Fruit fly (Drosophila melanogaster): ENCODE results near the gene nSyb.
A peak's percentile ranks its signal among the peaks of the same experiment; 100 is the strongest.

nSyb gene

dm6 chr3L:1614465-1615084 is 23.0 kb downstream of the nSyb start (continued):
- no peak for TF ChIP-seq caup (GFP tag; optimal IDR thresholded peaks at IDR 0.05; ENCODE audit: severe bottlenecking)
- no peak for TF ChIP-seq run (tag; optimal IDR thresholded peaks at IDR 0.05)
- TF ChIP-seq jing (GFP tag; optimal IDR thresholded peaks at IDR 0.05), result no peak
- TF ChIP-seq CG7987 (GFP tag; optimal IDR thresholded peaks at IDR 0.05), result no peak
- TF ChIP-seq lab (GFP tag; optimal IDR thresholded peaks at IDR 0.05), result no peak
- no peak for TF ChIP-seq Taf1 (GFP tag; IDR thresholded peaks at IDR 0.05)
- no peak for TF ChIP-seq dimm (GFP tag; IDR thresholded peaks at IDR 0.05)
- TF ChIP-seq CG8359 (GFP tag; optimal IDR thresholded peaks at IDR 0.05; ENCODE audit: borderline replicate concordance), result no peak
- TF ChIP-seq Bgb (GFP tag; IDR thresholded peaks at IDR 0.05; ENCODE audit: partially characterized antibody), result no peak
- TF ChIP-seq Hr78 (GFP tag; optimal IDR thresholded peaks at IDR 0.05), result peak in 1 of 2 experiments; percentile 55
- no peak for TF ChIP-seq Sox102F (GFP tag; optimal IDR thresholded peaks at IDR 0.05)
- TF ChIP-seq exex (tag; optimal IDR thresholded peaks at IDR 0.05), result no peak
- TF ChIP-seq CG10543 (GFP tag; optimal IDR thresholded peaks at IDR 0.05), result peak; percentile 85
- no peak for TF ChIP-seq CG3281 (GFP tag; optimal IDR thresholded peaks at IDR 0.05)
- no peak for TF ChIP-seq CG15601 (tag; optimal IDR thresholded peaks at IDR 0.05)
- TF ChIP-seq sens (GFP tag), result peak; percentile 50
- no peak for TF ChIP-seq CG17385 (GFP tag; optimal IDR thresholded peaks at IDR 0.05)
- no peak for TF ChIP-seq CG18011 (GFP tag; optimal IDR thresholded peaks at IDR 0.05)
- TF ChIP-seq Deaf1 (tag; optimal IDR thresholded peaks at IDR 0.05), result peak; percentile 71
- TF ChIP-seq grn (GFP tag; optimal IDR thresholded peaks at IDR 0.05), result no peak
- no peak for TF ChIP-seq CG1529 (GFP tag; optimal IDR thresholded peaks at IDR 0.05)
- TF ChIP-seq CG18764 (GFP tag; optimal IDR thresholded peaks at IDR 0.05), result no peak
- peak; percentile 63 for TF ChIP-seq sd (tag; optimal IDR thresholded peaks at IDR 0.05)
- TF ChIP-seq CG18619 (GFP tag; optimal IDR thresholded peaks at IDR 0.05), result no peak
- 0 out of 4 replicates have a peak, but pooled peaks have one; percentile 18 for TF ChIP-seq chinmo (GFP tag; IDR thresholded peaks at IDR 0.05; ENCODE audit: partially characterized antibody)
- no peak for TF ChIP-seq mam (GFP tag; optimal IDR thresholded peaks at IDR 0.05)
- no peak for TF ChIP-seq pho (GFP tag; optimal IDR thresholded peaks at IDR 0.05)
- TF ChIP-seq chm (GFP tag; IDR thresholded peaks at IDR 0.05), result no peak
- no peak for TF ChIP-seq Eip74EF (GFP tag; optimal IDR thresholded peaks at IDR 0.05)
- TF ChIP-seq ftz-f1 (GFP tag; optimal IDR thresholded peaks at IDR 0.05), result peak; percentile 57
- TF ChIP-seq schlank (tag; optimal IDR thresholded peaks at IDR 0.05), result no peak
- no peak for TF ChIP-seq psq (GFP tag; optimal IDR thresholded peaks at IDR 0.05)
- TF ChIP-seq Lim3 (GFP tag; IDR thresholded peaks at IDR 0.05), result no peak
- no peak for TF ChIP-seq lov (optimal IDR thresholded peaks at IDR 0.05)
- no peak for TF ChIP-seq lov (GFP tag; IDR thresholded peaks at IDR 0.05)
- TF ChIP-seq aop (GFP tag; IDR thresholded peaks at IDR 0.05), result no peak
- peak; percentile 46; the same call in 1 of the 2 replicates for TF ChIP-seq Atf6 (GFP tag; IDR thresholded peaks at IDR 0.05)
- no peak for TF ChIP-seq CG10366 (GFP tag; IDR thresholded peaks at IDR 0.05)
- TF ChIP-seq Atf-2 (GFP tag; optimal IDR thresholded peaks at IDR 0.05), result no peak
- no peak for TF ChIP-seq ranshi (GFP tag; IDR thresholded peaks at IDR 0.05)
- no peak for TF ChIP-seq CG3163 (GFP tag; optimal IDR thresholded peaks at IDR 0.05)
- TF ChIP-seq nmo (GFP tag; optimal IDR thresholded peaks at IDR 0.05), result no peak
- no peak for TF ChIP-seq CG13775 (GFP tag; optimal IDR thresholded peaks at IDR 0.05)
- no peak for TF ChIP-seq dan (GFP tag; IDR thresholded peaks at IDR 0.05)
- no peak for TF ChIP-seq CG11504 (tag; optimal IDR thresholded peaks at IDR 0.05)
- no peak for TF ChIP-seq ato (GFP tag; IDR thresholded peaks at IDR 0.05; ENCODE audit: partially characterized antibody)
- TF ChIP-seq maf-S (GFP tag; optimal IDR thresholded peaks at IDR 0.05), result no peak
